Fruit fly (Drosophila melanogaster): ENCODE results near the gene kmr.

kmr gene

dm6 chr3R:13796607-13797246 lies 81.7 kb downstream of the kmr start (continued):
- TF ChIP-seq CG14667 (GFP tag; IDR thresholded peaks at IDR 0.05) (no peak), abd-A (tag; optimal IDR thresholded peaks at IDR 0.05) (peak; percentile 54), mirr (GFP tag; optimal IDR thresholded peaks at IDR 0.05) (peak; percentile 39), CG34376 (GFP tag; optimal IDR thresholded peaks at IDR 0.05) (no peak), CG12219 (GFP tag; optimal IDR thresholded peaks at IDR 0.05) (peak; percentile 12), Trl (optimal IDR thresholded peaks at IDR 0.05) (peak; percentile 61 to 65), Trl (GFP tag; optimal IDR thresholded peaks at IDR 0.05) (no peak)

DNA sequence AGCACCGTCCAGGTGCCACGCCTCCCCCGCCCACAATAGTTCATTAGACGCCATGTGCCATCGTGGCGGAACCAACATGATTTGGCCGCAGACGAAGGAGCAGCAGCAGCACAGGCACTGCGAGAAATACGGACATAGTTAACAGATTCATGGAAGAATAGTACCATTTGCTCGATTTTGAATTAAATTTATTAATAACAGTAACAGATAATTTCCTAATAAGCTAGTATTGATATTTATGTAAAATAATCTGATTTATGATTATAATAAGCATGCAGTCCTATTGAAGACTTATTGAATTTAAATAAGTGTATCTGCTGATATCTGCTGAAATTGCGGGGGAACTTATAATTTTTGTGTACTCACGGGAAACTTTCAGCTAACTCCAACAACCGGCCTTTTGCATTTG lies 82.3 kb downstream of the kmr start:
- TF ChIP-seq nmo (GFP tag; optimal IDR thresholded peaks at IDR 0.05) (peak; percentile 22), CG15011 (GFP tag; optimal IDR thresholded peaks at IDR 0.05) (no peak), CG8281 (tag; optimal IDR thresholded peaks at IDR 0.05) (no peak), CG3847 (GFP tag; IDR thresholded peaks at IDR 0.05) (no peak), CG8388 (GFP tag; optimal IDR thresholded peaks at IDR 0.05) (peak; percentile 23), CG6254 (GFP tag; optimal IDR thresholded peaks at IDR 0.05) (peak; percentile 16), CG10274 (GFP tag; optimal IDR thresholded peaks at IDR 0.05) (no peak), dmrt11E (tag; optimal IDR thresholded peaks at IDR 0.05) (peak; percentile 2), dm (GFP tag; optimal IDR thresholded peaks at IDR 0.05) (no peak), CG17186 (GFP tag; optimal IDR thresholded peaks at IDR 0.05) (no peak), scrt (GFP tag; optimal IDR thresholded peaks at IDR 0.05) (no peak), CG31441 (GFP tag; IDR thresholded peaks at IDR 0.05) (peak; percentile 33; the same call in 1 of the 2 replicates), CG17361 (GFP tag; IDR thresholded peaks at IDR 0.05) (peak; percentile 41; the same call in 1 of the 3 replicates), CG17612 (GFP tag; IDR thresholded peaks at IDR 0.05) (no peak), Oaz (GFP tag; IDR thresholded peaks at IDR 0.05) (no peak), Dip2 (GFP tag; IDR thresholded peaks at IDR 0.05) (no peak), pnt (GFP tag; optimal IDR thresholded peaks at IDR 0.05) (no peak), tin (GFP tag; optimal IDR thresholded peaks at IDR 0.05) (peak; percentile 0), ac (GFP tag; optimal IDR thresholded peaks at IDR 0.05) (no peak), Hr78 (GFP tag; optimal IDR thresholded peaks at IDR 0.05) (no peak), ro (GFP tag; IDR thresholded peaks at IDR 0.05) (no peak), CG2678 (tag; optimal IDR thresholded peaks at IDR 0.05) (peak; percentile 3), ssp (GFP tag; IDR thresholded peaks at IDR 0.05) (no peak), CG30431 (GFP tag; optimal IDR thresholded peaks at IDR 0.05) (no peak), ATbp (GFP tag; optimal IDR thresholded peaks at IDR 0.05) (no peak), Spps (tag; optimal IDR thresholded peaks at IDR 0.05) (no peak), Ptx1 (GFP tag; IDR thresholded peaks at IDR 0.05) (0 out of 2 replicates have a peak, but pooled peaks have one; percentile 12), CG1603 (tag; optimal IDR thresholded peaks at IDR 0.05) (peak; percentile 37), Oli (tag; optimal IDR thresholded peaks at IDR 0.05) (peak; percentile 1), Mrtf (GFP tag; IDR thresholded peaks at IDR 0.05) (no peak), CG31224 (GFP tag; IDR thresholded peaks at IDR 0.05) (0 out of 2 replicates have a peak, but pooled peaks have one; percentile 1), CG14710 (tag; optimal IDR thresholded peaks at IDR 0.05) (peak; percentile 8), ci (GFP tag; IDR thresholded peaks at IDR 0.05) (peak; percentile 39; the same call in 1 of the 3 replicates), phol (tag; optimal IDR thresholded peaks at IDR 0.05) (peak; percentile 46), CG10979 (tag; optimal IDR thresholded peaks at IDR 0.05) (peak; percentile 31), maf-S (GFP tag; optimal IDR thresholded peaks at IDR 0.05) (no peak), tgo (GFP tag; IDR thresholded peaks at IDR 0.05) (no peak), CG4424 (GFP tag; optimal IDR thresholded peaks at IDR 0.05) (peak; percentile 3), zen2 (GFP tag; IDR thresholded peaks at IDR 0.05; ENCODE audit: partially characterized antibody) (no peak), Six4 (GFP tag; optimal IDR thresholded peaks at IDR 0.05) (no peak), Hr39 (optimal IDR thresholded peaks at IDR 0.05) (no peak), jigr1 (GFP tag; IDR thresholded peaks at IDR 0.05) (no peak), Drgx (GFP tag; IDR thresholded peaks at IDR 0.05) (peak; percentile 65)
